1 fruit fly cellular context compared by ENCODE assay signal in the genomic region with DNA sequence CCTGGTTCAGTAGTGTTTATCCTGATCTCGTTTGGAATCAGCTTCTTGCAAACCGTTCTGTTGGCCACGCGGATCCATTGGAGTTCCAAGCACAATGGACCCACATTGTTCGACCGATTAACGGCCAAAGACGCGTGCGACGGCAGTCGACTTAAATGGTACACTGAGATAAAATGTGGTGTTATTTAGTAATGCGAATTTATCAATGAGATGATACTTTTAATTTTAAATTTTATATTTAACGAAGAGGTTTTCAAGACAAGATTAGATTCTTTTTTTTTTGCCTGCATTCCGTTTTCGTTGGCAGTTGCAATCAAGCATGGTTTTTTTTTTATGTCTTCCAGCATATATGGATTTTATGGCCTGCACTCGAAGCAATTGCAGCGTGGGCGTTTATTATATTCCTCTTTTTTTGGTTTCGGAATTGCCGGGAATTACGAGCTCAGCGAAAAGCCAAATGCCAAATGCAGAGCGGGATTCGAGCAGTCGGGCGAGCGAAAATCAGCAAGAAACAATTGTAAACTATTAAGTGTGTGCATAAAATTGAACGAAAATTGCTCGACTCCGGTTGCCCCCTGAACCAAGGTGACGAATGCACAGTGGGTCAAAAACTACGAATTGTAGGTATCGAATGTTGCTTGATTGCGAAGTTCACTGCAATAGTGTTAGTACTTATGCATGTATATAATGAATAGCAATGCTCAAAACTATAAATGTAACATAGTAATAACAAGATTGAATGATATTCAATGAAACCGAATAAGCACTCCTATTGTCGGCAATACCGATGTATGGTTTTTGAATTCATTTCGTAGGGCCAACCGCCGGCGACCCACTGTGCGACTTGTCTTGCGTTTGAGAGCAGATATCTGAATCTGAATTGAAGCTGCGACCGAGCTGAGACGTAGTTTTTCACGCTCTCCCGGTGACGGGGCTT.
TF ChIP-seq lines count a peak whose summit lies in the region.

No protein-coding gene starts in this region.

TF ChIP-seq in whole organism, embryonic, 481 proteins besides CTCF, POLR2A, EP300 and RAD21 (continued from another document):
- TF ChIP-seq Meics (GFP tag; optimal IDR thresholded peaks at IDR 0.05; lab: Kevin White, UChicago) (peak; percentile 69), Sry-δ (GFP tag; optimal IDR thresholded peaks at IDR 0.05; lab: Kevin White, UChicago) (no peak), CG4360 (GFP tag; IDR thresholded peaks at IDR 0.05; lab: Robert Waterston, UW) (no peak), zf30C (GFP tag; optimal IDR thresholded peaks at IDR 0.05; lab: Kevin White, UChicago) (no peak), usp (GFP tag; optimal IDR thresholded peaks at IDR 0.05; lab: Kevin White, UChicago) (no peak), MBD-R2 (GFP tag; IDR thresholded peaks at IDR 0.05; lab: Robert Waterston, UW) (peak; percentile 15; the same call in 1 of the 2 replicates), CG10147 (GFP tag; optimal IDR thresholded peaks at IDR 0.05; lab: Kevin White, UChicago) (peak; percentile 44), twi (tag; optimal IDR thresholded peaks at IDR 0.05; lab: Kevin White, UChicago) (peak; percentile 17), CG11723 (GFP tag; optimal IDR thresholded peaks at IDR 0.05; lab: Kevin White, UChicago) (peak; percentile 44), Antp (GFP tag; optimal IDR thresholded peaks at IDR 0.05; lab: Kevin White, UChicago) (peak; percentile 67), oc (tag; optimal IDR thresholded peaks at IDR 0.05; lab: Kevin White, UChicago) (peak; percentile 12), emc (GFP tag; optimal IDR thresholded peaks at IDR 0.05; lab: Kevin White, UChicago) (no peak), CG32532 (GFP tag; IDR thresholded peaks at IDR 0.05; lab: Robert Waterston, UW) (peak; percentile 72; the same call in 1 of the 2 replicates), Blimp-1 (GFP tag; optimal IDR thresholded peaks at IDR 0.05; lab: Kevin White, UChicago) (peak; percentile 60), CG6765 (GFP tag; optimal IDR thresholded peaks at IDR 0.05; lab: Kevin White, UChicago) (peak; percentile 44), zfh2 (GFP tag; optimal IDR thresholded peaks at IDR 0.05; lab: Kevin White, UChicago) (peak; percentile 56), CG15073 (GFP tag; optimal IDR thresholded peaks at IDR 0.05; lab: Kevin White, UChicago) (no peak), Camta (GFP tag; optimal IDR thresholded peaks at IDR 0.05; lab: Kevin White, UChicago) (peak; percentile 44), CG4707 (GFP tag; optimal IDR thresholded peaks at IDR 0.05; lab: Kevin White, UChicago) (peak; percentile 58), fu2 (GFP tag; optimal IDR thresholded peaks at IDR 0.05; lab: Kevin White, UChicago) (peak; percentile 20), CG14050 (GFP tag; IDR thresholded peaks at IDR 0.05; lab: Robert Waterston, UW) (0 out of 3 replicates have a peak, but pooled peaks have one; percentile 37), CG14667 (GFP tag; IDR thresholded peaks at IDR 0.05; lab: Robert Waterston, UW) (peak; percentile 8; the same call in 1 of the 2 replicates), vvl (GFP tag; IDR thresholded peaks at IDR 0.05; lab: Robert Waterston, UW) (peak; percentile 61), cas (GFP tag; IDR thresholded peaks at IDR 0.05; lab: Robert Waterston, UW) (0 out of 2 replicates have a peak, but pooled peaks have one; percentile 26), Drgx (GFP tag; IDR thresholded peaks at IDR 0.05; lab: Robert Waterston, UW) (peak; percentile 86), CG3163 (GFP tag; optimal IDR thresholded peaks at IDR 0.05; lab: Kevin White, UChicago) (peak; percentile 6), CG15011 (GFP tag; optimal IDR thresholded peaks at IDR 0.05; lab: Kevin White, UChicago) (peak; percentile 21), CG1603 (tag; optimal IDR thresholded peaks at IDR 0.05; lab: Kevin White, UChicago) (peak; percentile 84), CG18599 (GFP tag; optimal IDR thresholded peaks at IDR 0.05; lab: Kevin White, UChicago) (peak; percentile 76), CG9609 (GFP tag; optimal IDR thresholded peaks at IDR 0.05; lab: Kevin White, UChicago) (peak; percentile 42), gcm (GFP tag; optimal IDR thresholded peaks at IDR 0.05; lab: Kevin White, UChicago) (peak; percentile 50), CG9727 (GFP tag; optimal IDR thresholded peaks at IDR 0.05; lab: Kevin White, UChicago) (peak; percentile 37), hkb (optimal IDR thresholded peaks at IDR 0.05; lab: Kevin White, UChicago) (no peak), hkb (GFP tag; IDR thresholded peaks at IDR 0.05; lab: Robert Waterston, UW) (peak; percentile 60), CHES-1-like (GFP tag; optimal IDR thresholded peaks at IDR 0.05; lab: Kevin White, UChicago) (peak; percentile 52), odd (GFP tag; optimal IDR thresholded peaks at IDR 0.05; lab: Kevin White, UChicago) (peak; percentile 51), CG13624 (GFP tag; optimal IDR thresholded peaks at IDR 0.05; lab: Kevin White, UChicago) (peak; percentile 43), chinmo (GFP tag; IDR thresholded peaks at IDR 0.05; lab: Robert Waterston, UW; ENCODE audit: partially characterized antibody) (no peak), Dll (GFP tag; IDR thresholded peaks at IDR 0.05; lab: Robert Waterston, UW; ENCODE audit: partially characterized antibody) (0 out of 4 replicates have a peak, but pooled peaks have one; percentile 23), CG13296 (GFP tag; optimal IDR thresholded peaks at IDR 0.05; lab: Kevin White, UChicago) (peak; percentile 68), sim (GFP tag; IDR thresholded peaks at IDR 0.05; lab: Robert Waterston, UW) (0 out of 2 replicates have a peak, but pooled peaks have one; percentile 30), Mad (GFP tag; optimal IDR thresholded peaks at IDR 0.05; lab: Kevin White, UChicago) (peak; percentile 52), CG5953 (GFP tag; IDR thresholded peaks at IDR 0.05; lab: Robert Waterston, UW) (no peak), CG17186 (GFP tag; optimal IDR thresholded peaks at IDR 0.05; lab: Kevin White, UChicago) (no peak), BtbVII (GFP tag; optimal IDR thresholded peaks at IDR 0.05; lab: Kevin White, UChicago) (peak; percentile 62), cwo (GFP tag; optimal IDR thresholded peaks at IDR 0.05; lab: Kevin White, UChicago) (peak; percentile 65), CG4404 (GFP tag; IDR thresholded peaks at IDR 0.05; lab: Robert Waterston, UW) (peak; percentile 50), CG12219 (GFP tag; optimal IDR thresholded peaks at IDR 0.05; lab: Kevin White, UChicago) (peak; percentile 78), Atf3 (GFP tag; optimal IDR thresholded peaks at IDR 0.05; lab: Kevin White, UChicago) (peak; percentile 31), Dad (GFP tag; optimal IDR thresholded peaks at IDR 0.05; lab: Kevin White, UChicago) (peak; percentile 10), CG6791 (GFP tag; IDR thresholded peaks at IDR 0.05; lab: Robert Waterston, UW; ENCODE audit: partially characterized antibody) (no peak), CG1647 (GFP tag; optimal IDR thresholded peaks at IDR 0.05; lab: Kevin White, UChicago) (peak; percentile 18), jumu (GFP tag; optimal IDR thresholded peaks at IDR 0.05; lab: Kevin White, UChicago) (peak; percentile 41), tgo (GFP tag; IDR thresholded peaks at IDR 0.05; lab: Robert Waterston, UW) (peak; percentile 51; the same call in 1 of the 3 replicates), Vsx1 (GFP tag; optimal IDR thresholded peaks at IDR 0.05; lab: Kevin White, UChicago) (no peak), zen (tag; optimal IDR thresholded peaks at IDR 0.05; lab: Kevin White, UChicago) (no peak), B-H2 (GFP tag; optimal IDR thresholded peaks at IDR 0.05; lab: Kevin White, UChicago) (peak; percentile 86), CG3281 (GFP tag; optimal IDR thresholded peaks at IDR 0.05; lab: Kevin White, UChicago) (peak; percentile 79), nmo (GFP tag; optimal IDR thresholded peaks at IDR 0.05; lab: Kevin White, UChicago) (peak; percentile 47), C15 (GFP tag; IDR thresholded peaks at IDR 0.05; lab: Robert Waterston, UW) (0 out of 3 replicates have a peak, but pooled peaks have one; percentile 39), CG2199 (GFP tag; IDR thresholded peaks at IDR 0.05; lab: Robert Waterston, UW) (no peak), lbe (GFP tag; optimal IDR thresholded peaks at IDR 0.05; lab: Kevin White, UChicago) (peak; percentile 8), Elba2 (GFP tag; optimal IDR thresholded peaks at IDR 0.05; lab: Kevin White, UChicago) (no peak), Bdp1 (GFP tag; optimal IDR thresholded peaks at IDR 0.05; lab: Kevin White, UChicago) (peak; percentile 52), stwl (tag; optimal IDR thresholded peaks at IDR 0.05; lab: Kevin White, UChicago) (no peak), CG31365 (tag; optimal IDR thresholded peaks at IDR 0.05; lab: Kevin White, UChicago) (peak; percentile 34), luna (GFP tag; optimal IDR thresholded peaks at IDR 0.05; lab: Kevin White, UChicago) (peak; percentile 33), Pdp1 (GFP tag; optimal IDR thresholded peaks at IDR 0.05; lab: Kevin White, UChicago) (peak; percentile 33 to 58), Eip74EF (GFP tag; optimal IDR thresholded peaks at IDR 0.05; lab: Kevin White, UChicago) (peak in 1 of 2 experiments; percentile 30), CG11247 (GFP tag; IDR thresholded peaks at IDR 0.05; lab: Robert Waterston, UW) (0 out of 2 replicates have a peak, but pooled peaks have one; percentile 13), her (GFP tag; optimal IDR thresholded peaks at IDR 0.05; lab: Kevin White, UChicago) (peak; percentile 17), E2f2 (GFP tag; IDR thresholded peaks at IDR 0.05; lab: Robert Waterston, UW) (peak; percentile 49; the same call in 1 of the 2 replicates), Oaz (GFP tag; IDR thresholded peaks at IDR 0.05; lab: Robert Waterston, UW) (peak; percentile 54; the same call in 1 of the 2 replicates), CG3838 (GFP tag; optimal IDR thresholded peaks at IDR 0.05; lab: Kevin White, UChicago) (peak; percentile 6), Bteb2 (GFP tag; optimal IDR thresholded peaks at IDR 0.05; lab: Kevin White, UChicago) (peak; percentile 9), z (GFP tag; IDR thresholded peaks at IDR 0.05; lab: Robert Waterston, UW) (no peak), CG6813 (GFP tag; optimal IDR thresholded peaks at IDR 0.05; lab: Kevin White, UChicago) (peak; percentile 45), nom (GFP tag; optimal IDR thresholded peaks at IDR 0.05; lab: Kevin White, UChicago) (peak; percentile 69), pzg (GFP tag; optimal IDR thresholded peaks at IDR 0.05; lab: Kevin White, UChicago) (peak; percentile 1), E2f1 (GFP tag; IDR thresholded peaks at IDR 0.05; lab: Robert Waterston, UW) (peak; percentile 65), pnt (GFP tag; optimal IDR thresholded peaks at IDR 0.05; lab: Kevin White, UChicago) (peak; percentile 45), CG18011 (GFP tag; optimal IDR thresholded peaks at IDR 0.05; lab: Kevin White, UChicago) (peak; percentile 29), NC2β (GFP tag; optimal IDR thresholded peaks at IDR 0.05; lab: Kevin White, UChicago) (peak; percentile 49), CG12299 (tag; optimal IDR thresholded peaks at IDR 0.05; lab: Kevin White, UChicago) (peak; percentile 47), CG2678 (tag; optimal IDR thresholded peaks at IDR 0.05; lab: Kevin White, UChicago) (peak; percentile 79)
